Worm (Caenorhabditis elegans) whole organism, L2 larva: Measurements from ENCODE around the gene nspf-3.

Experiments
- ama-1 ChIP-seq: fragments of 150-350 bp; optimal IDR thresholded peaks from 2 replicates; lab custom pipeline; 2018; ENCODE audit warnings: inconsistent platforms
- elt-1 ChIP-seq: fragments of 150-350 bp; optimal IDR thresholded peaks from 2 replicates; lab custom pipeline; 2014; ENCODE audit warnings: missing biosample characterization, missing genetic modification characterization
- elt-3 ChIP-seq: sonication (generic microtip); optimal IDR thresholded peaks from 2 replicates; lab custom pipeline; 2017; ENCODE audit warnings: missing biosample characterization, missing genetic modification characterization
- lin-13 ChIP-seq: fragments of 150-350 bp; optimal IDR thresholded peaks from 2 replicates; lab custom pipeline; 2014; ENCODE audit warnings: missing biosample characterization, missing genetic modification reagents, missing genetic modification characterization
- lin-39 ChIP-seq: fragments of 150-350 bp; optimal IDR thresholded peaks from 2 replicates; lab custom pipeline; 2014; ENCODE audit warnings: missing biosample characterization, missing genetic modification reagents, missing genetic modification characterization
- nhr-237 ChIP-seq: fragments of 150-350 bp; optimal IDR thresholded peaks from 2 replicates; lab custom pipeline; 2014; ENCODE audit warnings: missing biosample characterization, missing genetic modification characterization
- nhr-77 ChIP-seq: fragments of 150-350 bp; optimal IDR thresholded peaks from 2 replicates; lab custom pipeline; 2014; ENCODE audit warnings: missing biosample characterization, missing genetic modification characterization
- unc-39 ChIP-seq: fragments of 150-350 bp; optimal IDR thresholded peaks from 2 replicates; lab custom pipeline; 2014; ENCODE audit warnings: missing biosample characterization, missing genetic modification characterization
- unc-55 ChIP-seq: fragments of 150-350 bp; sonication (generic microtip); optimal IDR thresholded peaks from 3 replicates; lab custom pipeline; 2014; ENCODE audit warnings: missing biosample characterization, missing genetic modification reagents, missing genetic modification characterization
- ztf-1 ChIP-seq: fragments of 200-800 bp; sonication (Bioruptor generic); conservative IDR thresholded peaks from 2 replicates; pipeline ENCODE4 v1.3.6; 2022; ENCODE audit warnings: missing genetic modification characterization, missing compliant biosample characterization
- ztf-4 ChIP-seq: fragments of 150-350 bp; optimal IDR thresholded peaks from 2 replicates; lab custom pipeline; 2014; ENCODE audit warnings: missing biosample characterization, missing genetic modification characterization

DNA sequence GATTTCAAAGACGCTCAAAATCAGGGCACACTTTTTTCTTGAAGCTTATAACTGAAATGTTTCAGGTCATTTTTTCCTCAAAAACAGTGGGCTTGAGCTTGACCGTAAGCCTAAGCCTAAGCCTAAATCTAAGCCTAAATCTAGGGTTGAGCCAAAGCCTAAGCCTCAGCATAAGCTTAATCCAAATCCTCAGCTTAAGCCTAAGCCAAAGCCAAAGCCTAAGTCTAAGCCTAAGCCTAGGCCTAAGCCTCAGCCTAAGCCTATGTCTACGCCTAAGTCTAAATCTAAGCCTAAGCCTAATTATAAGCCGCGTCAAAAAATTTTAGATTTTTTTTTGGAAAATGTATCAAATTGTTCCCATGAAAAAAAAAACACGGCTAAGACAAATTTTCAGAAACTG, 44.3 kb upstream of the nspf-3 start:
- no peak for TF ChIP-seq nhr-237 (tag; lab: Kevin White, UChicago)
- TF ChIP-seq unc-39: no peak
- no peak for TF ChIP-seq lin-39 (tag; lab: Kevin White, UChicago)
- TF ChIP-seq unc-55 (GFP tag; lab: Kevin White, UChicago): no peak
- TF ChIP-seq ama-1 (lab: Kevin White, UChicago): no peak
- no peak for TF ChIP-seq elt-3 (tag; lab: Kevin White, UChicago)
- TF ChIP-seq elt-1 (tag; lab: Kevin White, UChicago): no peak
- no peak for TF ChIP-seq ztf-4 (tag; lab: Kevin White, UChicago)
- no peak for TF ChIP-seq ztf-1 (GFP tag; lab: Robert Waterston, UW)
- no peak for TF ChIP-seq nhr-77 (tag; lab: Kevin White, UChicago)
- TF ChIP-seq lin-13 (GFP tag; lab: Kevin White, UChicago): no peak
